Fruit fly (Drosophila melanogaster) whole organism, embryonic: Measurements from ENCODE around the gene CG12768.

Experiments used
- B-H2 ChIP-seq: fragments of 200-800 bp; sonication (Bioruptor generic); optimal IDR thresholded peaks from 2 replicates; lab custom pipeline; 2018; ENCODE audit warnings: missing biosample characterization, mild to moderate bottlenecking, missing genetic modification characterization
- CG11696 ChIP-seq: fragments of 200-800 bp; sonication (Bioruptor generic); IDR thresholded peaks from 2 replicates; pipeline ENCODE4 v1.3.6; 2022; ENCODE audit warnings: missing biosample characterization, missing genetic modification characterization
- CG12155 ChIP-seq: fragments of 200-800 bp; sonication (Bioruptor generic); optimal IDR thresholded peaks from 3 replicates; lab custom pipeline; 2016; ENCODE audit warnings: missing biosample characterization, missing genetic modification characterization
- CG12659 ChIP-seq: fragments of 200-800 bp; sonication (Bioruptor generic); optimal IDR thresholded peaks from 3 replicates; lab custom pipeline; 2017; ENCODE audit warnings: mild to moderate bottlenecking, missing biosample characterization, missing genetic modification reagents, missing genetic modification characterization
- CG14050 ChIP-seq: fragments of 200-800 bp; sonication (Bioruptor generic); IDR thresholded peaks from 3 replicates; pipeline ENCODE4 v1.3.6; 2022; ENCODE audit warnings: missing biosample characterization, missing genetic modification characterization
- CG15601 ChIP-seq: fragments of 200-800 bp; sonication (Bioruptor generic); optimal IDR thresholded peaks from 3 replicates; lab custom pipeline; 2019; ENCODE audit warnings: missing biosample characterization, mild to moderate bottlenecking, missing genetic modification characterization, moderate library complexity
- CG17361 ChIP-seq: fragments of 200-800 bp; sonication (Bioruptor generic); IDR thresholded peaks from 3 replicates; pipeline ENCODE4 v1.3.6; 2022; ENCODE audit warnings: missing biosample characterization, missing genetic modification characterization
- CG18011 ChIP-seq: fragments of 200-800 bp; sonication (Bioruptor generic); optimal IDR thresholded peaks from 2 replicates; lab custom pipeline; 2017; ENCODE audit warnings: missing biosample characterization, missing genetic modification characterization, mild to moderate bottlenecking, moderate library complexity, missing genotype
- CG1832 ChIP-seq: fragments of 200-800 bp; sonication (Bioruptor generic); optimal IDR thresholded peaks from 2 replicates; lab custom pipeline; 2017; ENCODE audit warnings: missing biosample characterization, mild to moderate bottlenecking, missing genetic modification characterization, inconsistent platforms
- CG18599 ChIP-seq: fragments of 200-800 bp; sonication (Bioruptor generic); optimal IDR thresholded peaks from 3 replicates; lab custom pipeline; 2017; ENCODE audit warnings: missing biosample characterization, missing genetic modification characterization, mild to moderate bottlenecking, moderate library complexity, missing genetic modification reagents
- CG2202 ChIP-seq: fragments of 200-800 bp; sonication (Bioruptor generic); optimal IDR thresholded peaks from 2 replicates; lab custom pipeline; 2018; ENCODE audit warnings: missing biosample characterization, mild to moderate bottlenecking, missing genetic modification characterization
- CG30020 ChIP-seq: fragments of 200-800 bp; optimal IDR thresholded peaks from 2 replicates; lab custom pipeline; 2019; ENCODE audit warnings: missing biosample characterization, mild to moderate bottlenecking, missing genetic modification characterization, moderate library complexity
- CG3163 ChIP-seq: fragments of 200-800 bp; sonication (Bioruptor generic); optimal IDR thresholded peaks from 3 replicates; lab custom pipeline; 2016; ENCODE audit warnings: missing biosample characterization, missing genetic modification characterization
- CG32532 ChIP-seq: fragments of 200-800 bp; sonication (Bioruptor generic); IDR thresholded peaks from 2 replicates; pipeline ENCODE4 v1.3.6; 2022; ENCODE audit warnings: missing biosample characterization, missing genetic modification characterization
- CG4282 ChIP-seq: fragments of 200-800 bp; sonication (Bioruptor generic); optimal IDR thresholded peaks from 2 replicates; lab custom pipeline; 2016; ENCODE audit warnings: missing biosample characterization, missing genetic modification characterization
- CG4707 ChIP-seq: fragments of 200-800 bp; sonication (Bioruptor generic); optimal IDR thresholded peaks from 2 replicates; lab custom pipeline; 2018; ENCODE audit warnings: missing biosample characterization, mild to moderate bottlenecking, missing genetic modification characterization, moderate library complexity
- CG4854 ChIP-seq: fragments of 200-800 bp; sonication (Bioruptor generic); optimal IDR thresholded peaks from 2 replicates; lab custom pipeline; 2016; ENCODE audit warnings: missing biosample characterization, missing genetic modification characterization, inconsistent platforms
- CG6683 ChIP-seq: fragments of 200-800 bp; sonication (Bioruptor generic); optimal IDR thresholded peaks from 2 replicates; lab custom pipeline; 2017; ENCODE audit warnings: missing biosample characterization, mild to moderate bottlenecking, missing genetic modification characterization, missing genetic modification reagents
- CG6791 ChIP-seq: fragments of 200-800 bp; sonication (Bioruptor generic); IDR thresholded peaks from 3 replicates; pipeline ENCODE4 v1.3.6; 2022; ENCODE audit warnings: missing biosample characterization, missing genetic modification characterization; ENCODE audit not compliant: partially characterized antibody
- CG6813 ChIP-seq: fragments of 200-800 bp; sonication (Bioruptor generic); optimal IDR thresholded peaks from 2 replicates; lab custom pipeline; 2017; ENCODE audit warnings: missing biosample characterization, missing genetic modification characterization, mild to moderate bottlenecking, moderate library complexity, missing genetic modification reagents
- CkIIα-i1 ChIP-seq: fragments of 200-800 bp; sonication (Bioruptor generic); IDR thresholded peaks from 2 replicates; pipeline ENCODE4 v1.3.6; 2022; ENCODE audit warnings: missing biosample characterization, missing genetic modification characterization
- Dfd ChIP-seq, 2 experiments: fragments of >200 bp; optimal IDR thresholded peaks; 2 replicates each; lab custom pipeline; 2017; ENCODE audit warnings: missing biosample characterization in 2 of 2, missing genetic modification characterization in 2 of 2
- Dp ChIP-seq: fragments of 200-800 bp; sonication (Bioruptor generic); optimal IDR thresholded peaks from 2 replicates; lab custom pipeline; 2018; ENCODE audit warnings: missing biosample characterization, mild to moderate bottlenecking, missing genetic modification characterization, moderate library complexity
- E2f1 ChIP-seq: fragments of 200-800 bp; sonication (Bioruptor generic); IDR thresholded peaks from 2 replicates; pipeline ENCODE4 v1.3.6; 2022; ENCODE audit warnings: missing biosample characterization, missing genetic modification characterization
- Fer3 ChIP-seq: fragments of 200-800 bp; sonication (Bioruptor generic); optimal IDR thresholded peaks from 2 replicates; lab custom pipeline; 2018; ENCODE audit warnings: missing biosample characterization, mild to moderate bottlenecking, missing genetic modification characterization, moderate library complexity
- Hmr ChIP-seq: fragments of 200-800 bp; sonication (Bioruptor generic); optimal IDR thresholded peaks from 3 replicates; lab custom pipeline; 2017; ENCODE audit warnings: mild to moderate bottlenecking, missing biosample characterization, missing genetic modification reagents, missing genetic modification characterization
- Med ChIP-seq: fragments of 200-800 bp; sonication (Bioruptor generic); peaks from one replicate; lab custom pipeline; 2016; ENCODE audit warnings: missing biosample characterization, missing genetic modification characterization, mild to moderate bottlenecking, inconsistent platforms, moderate library complexity
- Rx ChIP-seq: fragments of 200-800 bp; sonication (Bioruptor generic); IDR thresholded peaks from 2 replicates; pipeline ENCODE4 v1.3.6; 2022; ENCODE audit warnings: missing biosample characterization, missing genetic modification characterization
- ab ChIP-seq: fragments of 200-800 bp; sonication (Bioruptor generic); optimal IDR thresholded peaks from 2 replicates; lab custom pipeline; 2016; ENCODE audit warnings: missing biosample characterization, missing genetic modification characterization
- ash1 ChIP-seq: fragments of 200-800 bp; sonication (Bioruptor generic); optimal IDR thresholded peaks from 2 replicates; lab custom pipeline; 2018; ENCODE audit warnings: missing biosample characterization, mild to moderate bottlenecking, missing genetic modification characterization
- ato ChIP-seq: fragments of 200-800 bp; sonication (Bioruptor generic); IDR thresholded peaks from 2 replicates; pipeline ENCODE4 v1.3.6; 2022; ENCODE audit warnings: missing biosample characterization, missing genetic modification characterization; ENCODE audit not compliant: partially characterized antibody
- chif ChIP-seq, 2 experiments: fragments of 200-800 bp; sonication (Bioruptor generic); optimal IDR thresholded peaks; 3 replicates each; lab custom pipeline; 2016; ENCODE audit warnings: missing biosample characterization in 2 of 2, missing genetic modification characterization in 2 of 2
- chm ChIP-seq: fragments of 200-800 bp; sonication (Bioruptor generic); IDR thresholded peaks from 2 replicates; pipeline ENCODE4 v1.3.6; 2022; ENCODE audit warnings: missing biosample characterization, missing genetic modification characterization
- corto ChIP-seq: fragments of 200-800 bp; sonication (Bioruptor generic); optimal IDR thresholded peaks from 2 replicates; lab custom pipeline; 2016; ENCODE audit warnings: missing biosample characterization, mild to moderate bottlenecking, missing genetic modification characterization, moderate library complexity
- crp ChIP-seq, 2 experiments: fragments of 200-800 bp; sonication (Bioruptor generic); optimal IDR thresholded peaks; 2 replicates in 1 of 2; 3 replicates in 1 of 2; lab custom pipeline; 2017; ENCODE audit warnings: missing biosample characterization in 2 of 2, missing genetic modification characterization in 2 of 2, mild to moderate bottlenecking in 1 of 2, moderate library complexity in 1 of 2
- dm ChIP-seq: fragments of 200-800 bp; sonication (Bioruptor generic); optimal IDR thresholded peaks from 3 replicates; lab custom pipeline; 2016; ENCODE audit warnings: missing biosample characterization, missing genetic modification characterization
- eve ChIP-seq, 2 experiments: fragments of >200 bp; optimal IDR thresholded peaks; 2 replicates each; lab custom pipeline; 2017; ENCODE audit warnings: missing biosample characterization in 2 of 2, missing genetic modification characterization in 2 of 2
- eyg ChIP-seq: fragments of 200-800 bp; sonication (Bioruptor generic); optimal IDR thresholded peaks from 3 replicates; lab custom pipeline; 2016; ENCODE audit warnings: missing biosample characterization, missing genetic modification characterization
- fd3F ChIP-seq: fragments of 200-800 bp; sonication (Bioruptor generic); optimal IDR thresholded peaks from 2 replicates; lab custom pipeline; 2018; ENCODE audit warnings: missing biosample characterization, mild to moderate bottlenecking, missing genetic modification characterization, moderate library complexity
- gcm ChIP-seq: fragments of 200-800 bp; sonication (Bioruptor generic); optimal IDR thresholded peaks from 2 replicates; lab custom pipeline; 2019; ENCODE audit warnings: missing biosample characterization, mild to moderate bottlenecking, missing genetic modification characterization, moderate library complexity
- gt ChIP-seq: fragments of 200-800 bp; sonication (Bioruptor generic); IDR thresholded peaks from 2 replicates; pipeline ENCODE4 v1.3.6; 2022; ENCODE audit warnings: missing biosample characterization, missing genetic modification characterization
- hbn ChIP-seq: fragments of 200-800 bp; sonication (Bioruptor generic); IDR thresholded peaks from 2 replicates; pipeline ENCODE4 v1.3.6; 2022; ENCODE audit warnings: missing biosample characterization, missing genetic modification characterization; ENCODE audit not compliant: partially characterized antibody
- her ChIP-seq: fragments of 200-800 bp; sonication (Bioruptor generic); optimal IDR thresholded peaks from 2 replicates; lab custom pipeline; 2016; ENCODE audit warnings: missing biosample characterization, missing genetic modification characterization
- nom ChIP-seq: fragments of 200-800 bp; sonication (Bioruptor generic); optimal IDR thresholded peaks from 2 replicates; lab custom pipeline; 2017; ENCODE audit warnings: missing biosample characterization, missing genetic modification characterization, mild to moderate bottlenecking, moderate library complexity, missing genetic modification reagents
- p53 ChIP-seq: fragments of 200-800 bp; sonication (Bioruptor generic); optimal IDR thresholded peaks from 2 replicates; lab custom pipeline; 2016; ENCODE audit warnings: missing biosample characterization, missing genetic modification characterization
- phol ChIP-seq: fragments of 200-800 bp; sonication (Bioruptor generic); optimal IDR thresholded peaks from 3 replicates; lab custom pipeline; 2018; ENCODE audit warnings: missing biosample characterization, mild to moderate bottlenecking, missing genetic modification characterization, moderate library complexity
- ro ChIP-seq: fragments of 200-800 bp; sonication (Bioruptor generic); IDR thresholded peaks from 2 replicates; pipeline ENCODE4 v1.3.6; 2022; ENCODE audit warnings: missing biosample characterization, missing genetic modification characterization
- stc ChIP-seq: fragments of 200-800 bp; sonication (Bioruptor generic); IDR thresholded peaks from 2 replicates; pipeline ENCODE4 v1.3.6; 2022; ENCODE audit warnings: missing biosample characterization, missing genetic modification characterization
- ttk ChIP-seq: fragments of 200-800 bp; sonication (Bioruptor generic); IDR thresholded peaks from 2 replicates; pipeline ENCODE4 v2.1.2; 2022; ENCODE audit warnings: missing biosample characterization, missing genetic modification characterization
- zfh1 ChIP-seq: fragments of 200-800 bp; sonication (Bioruptor generic); IDR thresholded peaks from 3 replicates; pipeline ENCODE4 v1.3.6; 2022; ENCODE audit warnings: missing biosample characterization, missing genetic modification characterization

Gene CG12768

dm6 chr3L:22871845-22872361 is 38.4 kb upstream of the CG12768 start, which contains the start of the genes CG11109 and Arf1 (continued):
- TF ChIP-seq fd3F (GFP tag; lab: Kevin White, UChicago) = no peak
- no peak for TF ChIP-seq gcm (GFP tag; lab: Kevin White, UChicago)
- peak in 1 of 2 experiments; percentile 43 for TF ChIP-seq crp (GFP tag; optimal IDR thresholded peaks at IDR 0.05; lab: Kevin White, UChicago)
- no peak for TF ChIP-seq zfh1 (GFP tag; lab: Robert Waterston, UW)
- no peak for TF ChIP-seq CG3163
- peak; percentile 1 for TF ChIP-seq B-H2 (GFP tag; lab: Kevin White, UChicago)
- TF ChIP-seq hbn (GFP tag; lab: Robert Waterston, UW) = peak; percentile 59
- no peak for TF ChIP-seq gt (GFP tag; lab: Robert Waterston, UW)
- peak; percentile 44 for TF ChIP-seq her (GFP tag; lab: Kevin White, UChicago)
- no peak for TF ChIP-seq CG4282 (GFP tag; lab: Kevin White, UChicago)
- no peak for TF ChIP-seq eve (GFP tag; optimal IDR thresholded peaks at IDR 0.05; lab: Kevin White, UChicago)
- no peak for TF ChIP-seq CkIIα-i1 (GFP tag; lab: Robert Waterston, UW)
- no peak for TF ChIP-seq CG11696
- peak; percentile 84 for TF ChIP-seq ato (GFP tag; lab: Robert Waterston, UW)
- TF ChIP-seq Med = peak; percentile 81
- no peak for TF ChIP-seq CG18011 (GFP tag; lab: Kevin White, UChicago)
- TF ChIP-seq phol (tag; lab: Kevin White, UChicago) = peak; percentile 6
- TF ChIP-seq CG14050 (GFP tag; lab: Robert Waterston, UW) = no peak
- TF ChIP-seq CG12155 (GFP tag; lab: Kevin White, UChicago) = no peak
- no peak for TF ChIP-seq ash1 (GFP tag; lab: Kevin White, UChicago)
- TF ChIP-seq CG17361 (GFP tag; lab: Robert Waterston, UW) = no peak
- no peak for TF ChIP-seq chm
- TF ChIP-seq CG6813 (GFP tag; lab: Kevin White, UChicago) = no peak
- no peak for TF ChIP-seq CG30020 (tag; lab: Kevin White, UChicago)
- TF ChIP-seq CG12659 (GFP tag; lab: Kevin White, UChicago) = peak; percentile 63
- no peak for TF ChIP-seq chif (GFP tag; optimal IDR thresholded peaks at IDR 0.05; lab: Kevin White, UChicago)
- TF ChIP-seq CG15601 (tag; lab: Kevin White, UChicago) = no peak
- TF ChIP-seq CG4707 = no peak
- peak; percentile 89 for TF ChIP-seq CG6791 (GFP tag; lab: Robert Waterston, UW)
- TF ChIP-seq nom = peak; percentile 12
- no peak for TF ChIP-seq ttk (GFP tag; lab: Robert Waterston, UW)
- TF ChIP-seq CG32532 = 0 out of 2 replicates have a peak, but pooled peaks have one; percentile 21
- no peak for TF ChIP-seq CG18599
- TF ChIP-seq ab (GFP tag; lab: Kevin White, UChicago) = no peak
- no peak for TF ChIP-seq ro (GFP tag; lab: Robert Waterston, UW)
- TF ChIP-seq CG2202 (tag; lab: Kevin White, UChicago) = no peak
- TF ChIP-seq eyg (GFP tag; lab: Kevin White, UChicago) = no peak
- TF ChIP-seq Hmr = peak; percentile 24
- peak; percentile 67 for TF ChIP-seq CG1832 (GFP tag; lab: Kevin White, UChicago)
- TF ChIP-seq Rx = no peak
- TF ChIP-seq Dfd (GFP tag; optimal IDR thresholded peaks at IDR 0.05; lab: Kevin White, UChicago) = no peak
- no peak for TF ChIP-seq stc (GFP tag; lab: Robert Waterston, UW)
- TF ChIP-seq Fer3 (tag; lab: Kevin White, UChicago) = no peak
- no peak for TF ChIP-seq dm (GFP tag; lab: Kevin White, UChicago)
- peak; percentile 48 for TF ChIP-seq Dp (GFP tag; lab: Kevin White, UChicago)
- TF ChIP-seq CG6683 (GFP tag; lab: Kevin White, UChicago) = no peak
- peak; percentile 86 for TF ChIP-seq CG4854 (GFP tag; lab: Kevin White, UChicago)
- TF ChIP-seq E2f1 (GFP tag; lab: Robert Waterston, UW) = no peak
- no peak for TF ChIP-seq p53
- TF ChIP-seq corto (GFP tag; lab: Kevin White, UChicago) = no peak
